Worm (Caenorhabditis elegans): ENCODE measurements around the gene mrp-5.

The mrp-5 gene

DNA sequence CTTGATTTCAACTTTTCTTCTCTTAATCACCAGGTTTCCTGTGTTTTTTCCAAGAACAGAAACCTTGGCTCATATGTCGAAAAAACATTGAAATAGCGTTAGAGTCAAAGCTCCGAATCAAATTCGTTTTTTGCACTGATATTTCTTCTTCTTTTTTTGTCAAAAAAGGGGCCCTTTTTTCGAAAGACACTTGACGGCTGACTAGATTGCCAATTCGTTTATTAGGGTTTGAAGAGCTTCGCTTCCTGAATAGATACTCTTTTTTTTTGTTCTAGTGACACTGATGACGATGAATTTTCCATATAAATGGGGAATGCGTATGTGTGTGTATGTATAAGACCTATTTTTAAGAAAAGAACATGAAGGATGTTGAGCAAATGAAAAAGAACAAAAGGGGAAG, 29.4 kb downstream of the mrp-5 start:
- no peak for TF ChIP-seq unc-62 (GFP tag; optimal IDR thresholded peaks at IDR 0.05)

- TF ChIP-seq unc-62 (GFP tag; optimal IDR thresholded peaks at IDR 0.05), result no peak
These were observed 35.4 kb downstream of the mrp-5 start for ce11 chrX:14910689-14911088.

- no peak for TF ChIP-seq unc-62 (GFP tag; optimal IDR thresholded peaks at IDR 0.05)
These were observed 38.8 kb downstream of the mrp-5 start for ce11 chrX:14907257-14907801.

DNA sequence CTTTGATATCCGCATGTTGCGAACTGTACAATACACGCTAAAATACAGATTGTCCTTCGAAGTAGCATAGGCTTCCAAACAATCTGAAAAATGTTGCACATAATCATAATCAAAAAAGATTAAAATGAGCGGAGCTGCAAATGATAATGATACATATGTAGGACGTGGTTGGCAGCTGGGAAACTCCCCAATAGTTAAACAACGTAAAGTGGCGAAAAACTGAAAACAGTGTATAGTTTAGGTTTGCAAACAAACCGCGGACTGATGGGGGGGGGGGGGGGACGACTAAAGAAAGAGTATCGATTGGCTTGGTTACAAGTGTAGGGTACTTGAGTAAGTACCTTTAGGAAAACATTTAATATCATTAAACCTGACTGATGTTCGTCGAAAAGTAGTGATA, 41.0 kb downstream of the mrp-5 start, which contains the start of gene hex-5:
hex-5 (minus strand) TSS at position 101 of the 400 bp plus-strand sequence.
- no peak for TF ChIP-seq unc-62 (GFP tag; optimal IDR thresholded peaks at IDR 0.05)

ce11 chrX:14903424-14903823, 42.7 kb downstream of the mrp-5 start:
- no peak for TF ChIP-seq unc-62 (GFP tag; optimal IDR thresholded peaks at IDR 0.05)

- TF ChIP-seq unc-62 (GFP tag; optimal IDR thresholded peaks at IDR 0.05), result no peak
These were observed 45.6 kb downstream of the mrp-5 start for ce11 chrX:14900487-14900886.

ce11 chrX:14898205-14898604, 47.9 kb downstream of the mrp-5 start, which contains the start of gene lips-8:
lips-8 (plus strand) TSS chrX:14898505.
- no peak for TF ChIP-seq unc-62 (GFP tag; optimal IDR thresholded peaks at IDR 0.05)

- no peak for TF ChIP-seq unc-62 (GFP tag; optimal IDR thresholded peaks at IDR 0.05)
These were observed 48.9 kb downstream of the mrp-5 start for ce11 chrX:14897192-14897591.

DNA sequence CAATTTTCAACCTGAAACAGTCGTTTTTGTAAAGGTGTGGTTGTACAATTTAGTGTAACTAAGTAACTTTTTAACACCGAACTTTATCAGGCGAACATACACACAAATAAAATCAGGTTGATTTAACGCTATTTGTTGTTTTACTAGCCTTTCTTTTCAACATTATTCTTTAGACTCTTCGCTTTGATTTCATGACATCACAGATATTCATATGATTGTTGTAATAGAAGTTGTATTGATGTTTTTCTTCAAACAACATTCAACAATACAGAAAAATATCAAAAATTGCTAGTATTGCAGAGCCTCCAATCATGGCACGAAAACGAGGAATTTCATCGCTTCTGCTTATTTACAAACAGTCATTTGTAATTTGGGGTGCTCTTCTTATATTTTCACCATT, 51.3 kb downstream of the mrp-5 start, which contains the start of gene nac-1:
nac-1 (plus strand) TSS at position 301 of the 400 bp plus-strand sequence.
- TF ChIP-seq unc-62 (GFP tag; optimal IDR thresholded peaks at IDR 0.05), result no peak

DNA sequence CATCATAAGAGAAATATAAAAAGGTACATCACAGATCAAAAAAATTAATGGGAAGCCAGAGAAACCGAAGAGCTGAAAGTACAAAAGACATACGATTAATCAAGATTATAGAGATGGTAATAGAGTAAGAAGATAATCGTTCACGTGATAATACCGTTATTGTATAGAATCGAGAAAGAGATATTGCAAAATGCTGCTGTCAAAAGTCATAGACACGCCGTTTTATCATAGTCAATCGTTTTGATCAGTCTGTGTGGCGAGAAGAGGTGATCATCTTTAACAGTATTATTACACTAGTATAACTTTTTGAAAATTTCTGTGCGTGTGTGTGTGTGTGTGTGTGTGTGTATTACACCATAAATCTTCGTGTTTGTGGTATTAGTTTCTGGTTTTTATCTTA, 51.7 kb downstream of the mrp-5 start:
- TF ChIP-seq unc-62 (GFP tag; optimal IDR thresholded peaks at IDR 0.05), result no peak

All from whole organism, dauer.